Fruit fly (Drosophila melanogaster) whole organism, embryonic: Measurements from ENCODE around the gene Mst84Dd.

ENCODE experiments used
- Aef1 ChIP-seq: fragments of 200-800 bp; sonication (Bioruptor generic); IDR thresholded peaks from 3 replicates; pipeline ENCODE4 v1.3.6; 2022; ENCODE audit warnings: missing biosample characterization, missing genetic modification characterization
- Atf3 ChIP-seq: fragments of 200-800 bp; sonication (Bioruptor generic); optimal IDR thresholded peaks from 3 replicates; lab custom pipeline; 2016; ENCODE audit warnings: missing biosample characterization, missing genetic modification characterization
- Atf6 ChIP-seq: fragments of 200-800 bp; sonication (Bioruptor generic); IDR thresholded peaks from 2 replicates; pipeline ENCODE4 v1.3.6; 2022; ENCODE audit warnings: missing biosample characterization, missing genetic modification characterization
- CG12155 ChIP-seq: fragments of 200-800 bp; sonication (Bioruptor generic); optimal IDR thresholded peaks from 3 replicates; lab custom pipeline; 2016; ENCODE audit warnings: missing biosample characterization, missing genetic modification characterization
- CG16863 ChIP-seq: fragments of 200-800 bp; sonication (Bioruptor generic); optimal IDR thresholded peaks from 3 replicates; lab custom pipeline; 2016; ENCODE audit warnings: missing biosample characterization, missing genetic modification characterization
- CG31224 ChIP-seq: fragments of 200-800 bp; sonication (Bioruptor generic); IDR thresholded peaks from 2 replicates; pipeline ENCODE4 v1.3.6; 2022; ENCODE audit warnings: missing biosample characterization, missing genetic modification characterization
- CG31365 ChIP-seq: fragments of 200-800 bp; sonication (Bioruptor generic); optimal IDR thresholded peaks from 2 replicates; lab custom pipeline; 2018; ENCODE audit warnings: missing biosample characterization, mild to moderate bottlenecking, missing genetic modification characterization
- CG31388 ChIP-seq: fragments of 200-800 bp; sonication (Bioruptor generic); optimal IDR thresholded peaks from 2 replicates; lab custom pipeline; 2016; ENCODE audit warnings: missing biosample characterization, missing genetic modification characterization
- CG33213 ChIP-seq: fragments of 200-800 bp; sonication (Bioruptor generic); optimal IDR thresholded peaks from 3 replicates; lab custom pipeline; 2016; ENCODE audit warnings: missing biosample characterization, missing genetic modification characterization
- CG3726 ChIP-seq: fragments of 200-800 bp; sonication (Bioruptor generic); IDR thresholded peaks from 3 replicates; pipeline ENCODE4, ENCODE4 v1.3.6; 2022; ENCODE audit warnings: missing biosample characterization, missing genetic modification characterization
- CG43689 ChIP-seq: fragments of 200-800 bp; sonication (Bioruptor generic); IDR thresholded peaks from 2 replicates; pipeline ENCODE4 v1.3.6; 2022; ENCODE audit warnings: missing biosample characterization, missing genetic modification characterization
- CG4617 ChIP-seq: fragments of 200-800 bp; sonication (Bioruptor generic); optimal IDR thresholded peaks from 3 replicates; lab custom pipeline; 2016; ENCODE audit warnings: missing biosample characterization, missing genetic modification characterization, borderline replicate concordance
- CG6854 ChIP-seq: fragments of 200-800 bp; sonication (Bioruptor generic); optimal IDR thresholded peaks from 3 replicates; lab custom pipeline; 2017; ENCODE audit warnings: missing biosample characterization, mild to moderate bottlenecking, missing genetic modification characterization
- CG7839 ChIP-seq: fragments of 200-800 bp; sonication (Bioruptor generic); optimal IDR thresholded peaks from 3 replicates; lab custom pipeline; 2018; ENCODE audit warnings: missing biosample characterization, mild to moderate bottlenecking, missing genetic modification characterization, moderate library complexity
- CG8944 ChIP-seq: fragments of 200-800 bp; sonication (Bioruptor generic); optimal IDR thresholded peaks from 3 replicates; lab custom pipeline; 2016; ENCODE audit warnings: missing biosample characterization, missing genetic modification characterization
- CG9215 ChIP-seq: fragments of 200-800 bp; sonication (Bioruptor generic); IDR thresholded peaks from 2 replicates; pipeline ENCODE4 v1.3.6; 2022; ENCODE audit warnings: missing biosample characterization, missing genetic modification characterization
- CG9817 ChIP-seq: fragments of 200-800 bp; sonication (Bioruptor generic); optimal IDR thresholded peaks from 2 replicates; lab custom pipeline; 2018; ENCODE audit warnings: missing biosample characterization, mild to moderate bottlenecking, missing genetic modification characterization, moderate library complexity
- CkIIα-i1 ChIP-seq: fragments of 200-800 bp; sonication (Bioruptor generic); IDR thresholded peaks from 2 replicates; pipeline ENCODE4 v1.3.6; 2022; ENCODE audit warnings: missing biosample characterization, missing genetic modification characterization
- Dll ChIP-seq: fragments of 200-800 bp; sonication (Bioruptor generic); IDR thresholded peaks from 4 replicates; pipeline ENCODE4 v1.3.6; 2022; ENCODE audit warnings: missing biosample characterization, missing genetic modification characterization; ENCODE audit not compliant: partially characterized antibody
- Dref ChIP-seq: fragments of 200-800 bp; sonication (Bioruptor generic); IDR thresholded peaks from 2 replicates; pipeline ENCODE4 v1.3.6; 2022; ENCODE audit warnings: missing biosample characterization, missing genetic modification characterization
- GATAe ChIP-seq: fragments of 200-800 bp; sonication (Bioruptor generic); conservative IDR thresholded peaks from 2 replicates; pipeline ENCODE4 v1.3.6; 2022; ENCODE audit warnings: missing biosample characterization, missing genetic modification characterization
- Hmx ChIP-seq: fragments of 200-800 bp; sonication (Bioruptor generic); optimal IDR thresholded peaks from 2 replicates; lab custom pipeline; 2016; ENCODE audit warnings: missing biosample characterization, missing genetic modification characterization
- Lhr ChIP-seq: fragments of 200-800 bp; sonication (Bioruptor generic); optimal IDR thresholded peaks from 3 replicates; lab custom pipeline; 2017; ENCODE audit warnings: mild to moderate bottlenecking, missing biosample characterization, missing genetic modification reagents, missing genetic modification characterization
- Mad ChIP-seq: fragments of 200-800 bp; sonication (Bioruptor generic); optimal IDR thresholded peaks from 2 replicates; lab custom pipeline; 2016; ENCODE audit warnings: missing biosample characterization, missing genetic modification characterization
- Max ChIP-seq: fragments of 200-800 bp; sonication (Bioruptor generic); optimal IDR thresholded peaks from 2 replicates; lab custom pipeline; 2016; ENCODE audit warnings: missing biosample characterization, mild to moderate bottlenecking, missing genetic modification characterization
- Nf-YA ChIP-seq: fragments of 200-800 bp; sonication (Bioruptor generic); IDR thresholded peaks from 2 replicates; pipeline ENCODE4 v1.3.6; 2022; ENCODE audit warnings: missing biosample characterization, missing genetic modification characterization
- NfI ChIP-seq: fragments of 200-800 bp; sonication (Bioruptor generic); optimal IDR thresholded peaks from 3 replicates; lab custom pipeline; 2018; ENCODE audit warnings: missing biosample characterization, mild to moderate bottlenecking, missing genetic modification characterization, moderate library complexity
- PHDP ChIP-seq: fragments of 200-800 bp; sonication (Bioruptor generic); optimal IDR thresholded peaks from 3 replicates; lab custom pipeline; 2018; ENCODE audit warnings: missing biosample characterization, mild to moderate bottlenecking, missing genetic modification characterization, moderate library complexity
- Usf ChIP-seq: fragments of 200-800 bp; sonication (Bioruptor generic); optimal IDR thresholded peaks from 2 replicates; lab custom pipeline; 2017; ENCODE audit warnings: missing genotype, missing biosample characterization, missing genetic modification characterization
- ap ChIP-seq: fragments of 200-800 bp; sonication (Bioruptor generic); IDR thresholded peaks from 2 replicates; pipeline ENCODE4 v1.3.6; 2022; ENCODE audit warnings: missing biosample characterization, missing genetic modification characterization
- cg ChIP-seq: fragments of 200-800 bp; sonication (Bioruptor generic); optimal IDR thresholded peaks from 3 replicates; lab custom pipeline; 2019; ENCODE audit warnings: missing biosample characterization, mild to moderate bottlenecking, missing genetic modification characterization, moderate library complexity
- chif ChIP-seq, 2 experiments: fragments of 200-800 bp; sonication (Bioruptor generic); optimal IDR thresholded peaks; 3 replicates each; lab custom pipeline; 2016; ENCODE audit warnings: missing biosample characterization in 2 of 2, missing genetic modification characterization in 2 of 2
- fd102C ChIP-seq: fragments of 200-800 bp; sonication (Bioruptor generic); optimal IDR thresholded peaks from 2 replicates; lab custom pipeline; 2018; ENCODE audit warnings: missing biosample characterization, mild to moderate bottlenecking, missing genetic modification characterization, moderate library complexity
- ind ChIP-seq: fragments of 200-800 bp; sonication (Bioruptor generic); optimal IDR thresholded peaks from 3 replicates; lab custom pipeline; 2016; ENCODE audit warnings: missing biosample characterization, missing genetic modification characterization
- inv ChIP-seq: fragments of 200-800 bp; sonication (Bioruptor generic); IDR thresholded peaks from 2 replicates; pipeline ENCODE4 v1.3.6; 2022; ENCODE audit warnings: missing biosample characterization, missing genetic modification characterization; ENCODE audit not compliant: partially characterized antibody
- jigr1 ChIP-seq: fragments of 200-800 bp; sonication (Bioruptor generic); IDR thresholded peaks from 3 replicates; pipeline ENCODE4 v1.3.6; 2022; ENCODE audit warnings: missing biosample characterization, missing genetic modification characterization
- ken ChIP-seq: fragments of 200-800 bp; sonication (Bioruptor generic); IDR thresholded peaks from 3 replicates; pipeline ENCODE4 v1.3.6; 2022; ENCODE audit warnings: missing biosample characterization, missing genetic modification characterization
- odd ChIP-seq: fragments of 200-800 bp; sonication (Bioruptor generic); optimal IDR thresholded peaks from 2 replicates; lab custom pipeline; 2017; ENCODE audit warnings: missing biosample characterization, mild to moderate bottlenecking, missing genetic modification characterization
- phol ChIP-seq: fragments of 200-800 bp; sonication (Bioruptor generic); optimal IDR thresholded peaks from 3 replicates; lab custom pipeline; 2018; ENCODE audit warnings: missing biosample characterization, mild to moderate bottlenecking, missing genetic modification characterization, moderate library complexity
- scrt ChIP-seq: fragments of 200-800 bp; sonication (Bioruptor generic); optimal IDR thresholded peaks from 2 replicates; lab custom pipeline; 2018; ENCODE audit warnings: missing biosample characterization, mild to moderate bottlenecking, missing genetic modification characterization, moderate library complexity
- tap ChIP-seq: fragments of 200-800 bp; optimal IDR thresholded peaks from 3 replicates; lab custom pipeline; 2019; ENCODE audit warnings: missing biosample characterization, mild to moderate bottlenecking, missing genetic modification characterization, moderate library complexity
- ttk ChIP-seq: fragments of 200-800 bp; sonication (Bioruptor generic); IDR thresholded peaks from 2 replicates; pipeline ENCODE4 v2.1.2; 2022; ENCODE audit warnings: missing biosample characterization, missing genetic modification characterization
- zf30C ChIP-seq: fragments of 200-800 bp; sonication (Bioruptor generic); optimal IDR thresholded peaks from 3 replicates; lab custom pipeline; 2018; ENCODE audit warnings: missing biosample characterization, mild to moderate bottlenecking, missing genetic modification characterization

Mst84Dd gene

DNA sequence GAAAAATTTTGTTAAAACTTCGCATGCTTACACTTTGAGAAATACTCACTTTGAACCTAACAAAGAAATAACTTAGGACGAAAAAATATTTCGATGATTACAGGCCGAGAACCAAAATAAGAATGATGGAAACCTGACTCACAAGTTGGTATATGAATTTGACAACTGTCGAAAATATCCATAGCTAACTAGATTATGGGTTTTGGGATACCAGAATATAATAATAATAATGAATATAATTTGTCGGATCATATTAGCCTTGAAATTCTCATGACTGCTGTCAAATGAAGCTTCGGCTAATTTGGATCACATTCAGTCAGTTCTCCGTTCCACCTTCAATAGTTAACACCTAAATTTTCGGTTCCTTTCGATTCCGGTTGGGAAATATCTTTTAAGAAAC is 2.0 kb upstream of the Mst84Dd start, which contains the start of the genes Mst84Db and Mst84Da:
TSS of gene Mst84Db (minus strand) at position 101 of the 400 bp plus-strand sequence.
TSS of gene Mst84Da (plus strand) at position 324 of the 400 bp plus-strand sequence.
- TF ChIP-seq scrt (GFP tag; lab: Kevin White, UChicago) (no peak), odd (no peak), CG9215 (GFP tag; lab: Robert Waterston, UW) (no peak), CkIIα-i1 (GFP tag; lab: Robert Waterston, UW) (no peak), CG43689 (GFP tag; lab: Robert Waterston, UW) (no peak), CG3726 (GFP tag; lab: Robert Waterston, UW) (no peak), CG8944 (no peak), Usf (GFP tag; lab: Kevin White, UChicago) (no peak), Hmx (GFP tag; lab: Kevin White, UChicago) (no peak)

DNA sequence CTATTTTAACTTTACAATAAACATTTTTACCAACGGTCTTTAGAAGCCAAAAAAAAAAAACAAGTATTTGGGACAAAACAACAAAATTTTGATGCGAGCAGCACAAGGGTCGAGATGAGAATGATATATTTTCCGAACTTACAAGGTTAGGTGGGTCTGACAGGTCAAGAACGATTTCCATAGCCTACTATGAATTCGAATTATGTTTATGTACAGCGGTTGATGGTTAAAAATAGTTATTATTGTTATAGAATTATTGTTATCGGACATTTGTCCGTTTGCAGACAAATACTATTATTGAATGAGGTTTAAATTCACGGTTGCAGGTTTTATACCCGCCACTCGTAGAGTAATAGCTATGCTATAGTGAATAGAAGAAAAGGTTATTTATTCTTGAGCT is 1.0 kb upstream of the Mst84Dd start, which contains the start of gene Mst84Dc:
TSS of gene Mst84Dc (minus strand) at position 101 of the 400 bp plus-strand sequence.
- TF ChIP-seq CG31388 (GFP tag; lab: Kevin White, UChicago) (no peak), CG6854 (GFP tag; lab: Kevin White, UChicago) (no peak), CG9817 (tag; lab: Kevin White, UChicago) (no peak), CG12155 (no peak), PHDP (tag; lab: Kevin White, UChicago) (no peak), Atf6 (GFP tag; lab: Robert Waterston, UW) (no peak), fd102C (GFP tag; lab: Kevin White, UChicago) (no peak), zf30C (GFP tag; lab: Kevin White, UChicago) (no peak), tap (tag; lab: Kevin White, UChicago) (no peak), Max (no peak), CG31224 (GFP tag; lab: Robert Waterston, UW) (no peak), ap (GFP tag; lab: Robert Waterston, UW) (no peak), NfI (GFP tag; lab: Kevin White, UChicago) (no peak), jigr1 (GFP tag; lab: Robert Waterston, UW) (no peak), CG16863 (GFP tag; lab: Kevin White, UChicago) (no peak)
- TF ChIP-seq, all 482 proteins: peak for 0

dm6 chr3R:7362023-7362422 is 1.6 kb downstream of the Mst84Dd start, which contains the start of gene CG17944:
Gene CG17944, minus strand, starts transcription at chr3R:7362123.
- no peak for TF ChIP-seq Nf-YA (GFP tag; lab: Robert Waterston, UW)
- TF ChIP-seq Max: no peak
- no peak for TF ChIP-seq chif (GFP tag; optimal IDR thresholded peaks at IDR 0.05; lab: Kevin White, UChicago)
- no peak for TF ChIP-seq ttk
- no peak for TF ChIP-seq cg
- no peak for TF ChIP-seq Dref (GFP tag; lab: Robert Waterston, UW)
- TF ChIP-seq phol (tag; lab: Kevin White, UChicago): no peak
- no peak for TF ChIP-seq CG4617 (GFP tag; lab: Kevin White, UChicago)
- no peak for TF ChIP-seq CG7839
- no peak for TF ChIP-seq Mad (GFP tag; lab: Kevin White, UChicago)
- TF ChIP-seq inv (GFP tag; lab: Robert Waterston, UW): no peak
- no peak for TF ChIP-seq Aef1 (GFP tag; lab: Robert Waterston, UW)
- TF ChIP-seq CG33213 (GFP tag; lab: Kevin White, UChicago): no peak
- TF ChIP-seq GATAe (GFP tag; lab: Robert Waterston, UW): no peak
- no peak for TF ChIP-seq Lhr (GFP tag; lab: Kevin White, UChicago)
- TF ChIP-seq Atf3: no peak
- TF ChIP-seq ind (GFP tag; lab: Kevin White, UChicago): no peak
- no peak for TF ChIP-seq CG31365
- no peak for TF ChIP-seq ken (GFP tag; lab: Robert Waterston, UW)
- TF ChIP-seq Dll: no peak
